Fruit fly (Drosophila melanogaster) whole organism, embryonic: ENCODE measurements around the gene CG46303.

ENCODE experiments used
- Abd-B ChIP-seq: fragments of 200-800 bp; sonication (Bioruptor generic); optimal IDR thresholded peaks from 2 replicates; lab custom pipeline; 2018; ENCODE audit warnings: missing biosample characterization, mild to moderate bottlenecking, missing genetic modification characterization, moderate library complexity
- Adf1 ChIP-seq: fragments of 200-800 bp; sonication (Bioruptor generic); IDR thresholded peaks from 2 replicates; pipeline ENCODE4 v1.3.6; 2022; ENCODE audit warnings: missing biosample characterization, missing genetic modification characterization
- Atf-2 ChIP-seq: fragments of 200-800 bp; sonication (Bioruptor generic); optimal IDR thresholded peaks from 2 replicates; lab custom pipeline; 2016; ENCODE audit warnings: missing biosample characterization, missing genetic modification characterization
- CG10147 ChIP-seq: fragments of 200-800 bp; sonication (Bioruptor generic); optimal IDR thresholded peaks from 2 replicates; lab custom pipeline; 2019; ENCODE audit warnings: missing biosample characterization, mild to moderate bottlenecking, missing genetic modification characterization, moderate library complexity
- CG11696 ChIP-seq: fragments of 200-800 bp; sonication (Bioruptor generic); IDR thresholded peaks from 2 replicates; pipeline ENCODE4 v1.3.6; 2022; ENCODE audit warnings: missing biosample characterization, missing genetic modification characterization
- CG12942 ChIP-seq: fragments of 200-800 bp; sonication (Bioruptor generic); optimal IDR thresholded peaks from 3 replicates; lab custom pipeline; 2016; ENCODE audit warnings: missing biosample characterization, missing genetic modification characterization
- CG13287 ChIP-seq: fragments of 200-800 bp; sonication (Bioruptor generic); IDR thresholded peaks from 2 replicates; pipeline ENCODE4 v1.3.6; 2022; ENCODE audit warnings: missing biosample characterization, missing genetic modification characterization; ENCODE audit not compliant: partially characterized antibody
- CG13775 ChIP-seq: fragments of 200-800 bp; sonication (Bioruptor generic); optimal IDR thresholded peaks from 3 replicates; lab custom pipeline; 2017; ENCODE audit warnings: missing biosample characterization, mild to moderate bottlenecking, missing genetic modification characterization
- CG14965 ChIP-seq: fragments of 200-800 bp; sonication (Bioruptor generic); optimal IDR thresholded peaks from 2 replicates; lab custom pipeline; 2016; ENCODE audit warnings: missing biosample characterization, missing genetic modification characterization, borderline replicate concordance
- CG1602 ChIP-seq: fragments of 200-800 bp; sonication (Bioruptor generic); optimal IDR thresholded peaks from 3 replicates; lab custom pipeline; 2016; ENCODE audit warnings: missing biosample characterization, missing genetic modification characterization
- CG17186 ChIP-seq: fragments of 200-800 bp; sonication (Bioruptor generic); optimal IDR thresholded peaks from 3 replicates; lab custom pipeline; 2017; ENCODE audit warnings: missing biosample characterization, missing genetic modification reagents, missing genetic modification characterization
- CG17912 ChIP-seq: fragments of 200-800 bp; sonication (Bioruptor generic); optimal IDR thresholded peaks from 2 replicates; lab custom pipeline; 2018; ENCODE audit warnings: missing biosample characterization, mild to moderate bottlenecking, missing genetic modification characterization
- CG1832 ChIP-seq: fragments of 200-800 bp; sonication (Bioruptor generic); optimal IDR thresholded peaks from 2 replicates; lab custom pipeline; 2017; ENCODE audit warnings: missing biosample characterization, mild to moderate bottlenecking, missing genetic modification characterization, inconsistent platforms
- CG2129 ChIP-seq: fragments of 200-800 bp; sonication (Bioruptor generic); IDR thresholded peaks from 2 replicates; pipeline ENCODE4 v1.3.6; 2022; ENCODE audit warnings: missing biosample characterization, missing genetic modification characterization; ENCODE audit not compliant: partially characterized antibody
- CG2889 ChIP-seq: fragments of 200-800 bp; sonication (Bioruptor generic); IDR thresholded peaks from 3 replicates; pipeline ENCODE4 v1.3.6; 2022; ENCODE audit warnings: missing biosample characterization, missing genetic modification characterization
- CG33557 ChIP-seq: fragments of 200-800 bp; sonication (Bioruptor generic); optimal IDR thresholded peaks from 2 replicates; lab custom pipeline; 2019; ENCODE audit warnings: missing biosample characterization, mild to moderate bottlenecking, missing genetic modification characterization, moderate library complexity
- CG34224 ChIP-seq: fragments of 200-800 bp; sonication (Bioruptor generic); IDR thresholded peaks from 3 replicates; pipeline ENCODE4 v1.3.6; 2022; ENCODE audit warnings: missing biosample characterization, missing genetic modification characterization; ENCODE audit not compliant: partially characterized antibody
- CG4328 ChIP-seq: fragments of 200-800 bp; sonication (Bioruptor generic); optimal IDR thresholded peaks from 3 replicates; lab custom pipeline; 2017; ENCODE audit warnings: missing biosample characterization, missing genetic modification reagents, missing genetic modification characterization
- CG5245 ChIP-seq: fragments of 200-800 bp; sonication (Bioruptor generic); optimal IDR thresholded peaks from 3 replicates; lab custom pipeline; 2016; ENCODE audit warnings: missing biosample characterization, missing genetic modification characterization
- CG7556 ChIP-seq: fragments of 200-800 bp; sonication (Bioruptor generic); optimal IDR thresholded peaks from 2 replicates; lab custom pipeline; 2017; ENCODE audit warnings: missing biosample characterization, mild to moderate bottlenecking, missing genetic modification characterization
- CG7987 ChIP-seq: fragments of 200-800 bp; sonication (Bioruptor generic); optimal IDR thresholded peaks from 2 replicates; lab custom pipeline; 2018; ENCODE audit warnings: missing biosample characterization, mild to moderate bottlenecking, missing genetic modification characterization, moderate library complexity
- CG9817 ChIP-seq: fragments of 200-800 bp; sonication (Bioruptor generic); optimal IDR thresholded peaks from 2 replicates; lab custom pipeline; 2018; ENCODE audit warnings: missing biosample characterization, mild to moderate bottlenecking, missing genetic modification characterization, moderate library complexity
- Doc2 ChIP-seq: fragments of 200-800 bp; sonication (Bioruptor generic); IDR thresholded peaks from 2 replicates; pipeline ENCODE4 v1.3.6; 2022; ENCODE audit warnings: missing biosample characterization, missing genetic modification characterization
- Elba2 ChIP-seq: fragments of 200-800 bp; sonication (Bioruptor generic); optimal IDR thresholded peaks from 3 replicates; lab custom pipeline; 2016; ENCODE audit warnings: missing biosample characterization, missing genetic modification characterization
- HLH4C ChIP-seq: fragments of 200-800 bp; sonication (Bioruptor generic); IDR thresholded peaks from 3 replicates; pipeline ENCODE4 v1.3.6; 2022; ENCODE audit warnings: missing biosample characterization, missing genetic modification characterization; ENCODE audit not compliant: partially characterized antibody
- Lhr ChIP-seq: fragments of 200-800 bp; sonication (Bioruptor generic); optimal IDR thresholded peaks from 3 replicates; lab custom pipeline; 2017; ENCODE audit warnings: mild to moderate bottlenecking, missing biosample characterization, missing genetic modification reagents, missing genetic modification characterization
- Mrtf ChIP-seq: fragments of 200-800 bp; sonication (Bioruptor generic); IDR thresholded peaks from 3 replicates; pipeline ENCODE4 v1.3.6; 2022; ENCODE audit warnings: missing biosample characterization, missing genetic modification characterization
- Optix ChIP-seq: fragments of 200-800 bp; sonication (Bioruptor generic); IDR thresholded peaks from 3 replicates; pipeline ENCODE4 v1.3.6; 2022; ENCODE audit warnings: missing biosample characterization, missing genetic modification characterization
- PHDP ChIP-seq: fragments of 200-800 bp; sonication (Bioruptor generic); optimal IDR thresholded peaks from 3 replicates; lab custom pipeline; 2018; ENCODE audit warnings: missing biosample characterization, mild to moderate bottlenecking, missing genetic modification characterization, moderate library complexity
- Side ChIP-seq: fragments of 200-800 bp; sonication (Bioruptor generic); optimal IDR thresholded peaks from 2 replicates; lab custom pipeline; 2016; ENCODE audit warnings: missing biosample characterization, missing genetic modification characterization
- Sox102F ChIP-seq: fragments of 200-800 bp; sonication (Bioruptor generic); optimal IDR thresholded peaks from 2 replicates; lab custom pipeline; 2018; ENCODE audit warnings: missing biosample characterization, mild to moderate bottlenecking, missing genetic modification characterization, moderate library complexity
- Usf ChIP-seq: fragments of 200-800 bp; sonication (Bioruptor generic); optimal IDR thresholded peaks from 2 replicates; lab custom pipeline; 2017; ENCODE audit warnings: missing genotype, missing biosample characterization, missing genetic modification characterization
- Xrp1 ChIP-seq: fragments of 200-800 bp; sonication (Bioruptor generic); IDR thresholded peaks from 2 replicates; pipeline ENCODE4 v1.3.6; 2022; ENCODE audit warnings: missing biosample characterization, missing genetic modification characterization
- ac ChIP-seq: fragments of 200-800 bp; sonication (Bioruptor generic); optimal IDR thresholded peaks from 3 replicates; lab custom pipeline; 2017; ENCODE audit warnings: missing biosample characterization, mild to moderate bottlenecking, missing genetic modification characterization
- ara ChIP-seq: fragments of 200-800 bp; sonication (Bioruptor generic); IDR thresholded peaks from 2 replicates; pipeline ENCODE4 v1.3.6; 2022; ENCODE audit warnings: missing biosample characterization, missing genetic modification characterization
- cad ChIP-seq: fragments of >200 bp; optimal IDR thresholded peaks from 2 replicates; lab custom pipeline; 2017; ENCODE audit warnings: missing biosample characterization, missing genetic modification characterization
- chn ChIP-seq: fragments of 200-800 bp; sonication (Bioruptor generic); optimal IDR thresholded peaks from 2 replicates; lab custom pipeline; 2016; ENCODE audit warnings: missing biosample characterization, missing genetic modification characterization
- dpn ChIP-seq, 2 experiments: fragments of 200-800 bp; sonication (Bioruptor generic); optimal IDR thresholded peaks; 3 replicates each; lab custom pipeline; 2016; ENCODE audit warnings: missing biosample characterization in 2 of 2, missing genetic modification characterization in 2 of 2
- emc ChIP-seq: fragments of 200-800 bp; sonication (Bioruptor generic); optimal IDR thresholded peaks from 2 replicates; lab custom pipeline; 2016; ENCODE audit warnings: missing biosample characterization, missing genetic modification characterization
- exex ChIP-seq: fragments of 200-800 bp; sonication (Bioruptor generic); optimal IDR thresholded peaks from 4 replicates; lab custom pipeline; 2018; ENCODE audit warnings: missing biosample characterization, mild to moderate bottlenecking, missing genetic modification characterization, moderate library complexity
- gcm2 ChIP-seq: fragments of 200-800 bp; sonication (Bioruptor generic); optimal IDR thresholded peaks from 2 replicates; lab custom pipeline; 2016; ENCODE audit warnings: missing biosample characterization, missing genetic modification characterization
- grau ChIP-seq: fragments of 200-800 bp; optimal IDR thresholded peaks from 3 replicates; lab custom pipeline; 2019; ENCODE audit warnings: missing biosample characterization, mild to moderate bottlenecking, missing genetic modification characterization, moderate library complexity
- odd ChIP-seq: fragments of 200-800 bp; sonication (Bioruptor generic); optimal IDR thresholded peaks from 2 replicates; lab custom pipeline; 2017; ENCODE audit warnings: missing biosample characterization, mild to moderate bottlenecking, missing genetic modification characterization
- pzg ChIP-seq: fragments of 200-800 bp; sonication (Bioruptor generic); optimal IDR thresholded peaks from 3 replicates; lab custom pipeline; 2018; ENCODE audit warnings: missing biosample characterization, mild to moderate bottlenecking, missing genetic modification characterization, moderate library complexity
- row ChIP-seq: fragments of 200-800 bp; sonication (Bioruptor generic); IDR thresholded peaks from 3 replicates; pipeline ENCODE4 v1.3.6; 2022; ENCODE audit warnings: missing biosample characterization, missing genetic modification characterization
- salm ChIP-seq: fragments of 200-800 bp; sonication (Bioruptor generic); optimal IDR thresholded peaks from 2 replicates; lab custom pipeline; 2018; ENCODE audit warnings: missing biosample characterization, mild to moderate bottlenecking, missing genetic modification characterization
- scrt ChIP-seq: fragments of 200-800 bp; sonication (Bioruptor generic); optimal IDR thresholded peaks from 2 replicates; lab custom pipeline; 2018; ENCODE audit warnings: missing biosample characterization, mild to moderate bottlenecking, missing genetic modification characterization, moderate library complexity
- tap ChIP-seq: fragments of 200-800 bp; optimal IDR thresholded peaks from 3 replicates; lab custom pipeline; 2019; ENCODE audit warnings: missing biosample characterization, mild to moderate bottlenecking, missing genetic modification characterization, moderate library complexity
- tin ChIP-seq: fragments of 200-800 bp; sonication (Bioruptor generic); optimal IDR thresholded peaks from 3 replicates; lab custom pipeline; 2016; ENCODE audit warnings: missing biosample characterization, missing genetic modification characterization
- tna ChIP-seq: fragments of 200-800 bp; sonication (Bioruptor generic); IDR thresholded peaks from 2 replicates; pipeline ENCODE4 v1.3.6; 2022; ENCODE audit warnings: missing biosample characterization, missing genetic modification characterization; ENCODE audit not compliant: partially characterized antibody
- trem ChIP-seq: fragments of 200-800 bp; optimal IDR thresholded peaks from 3 replicates; lab custom pipeline; 2019; ENCODE audit warnings: missing biosample characterization, mild to moderate bottlenecking, missing genetic modification characterization, moderate library complexity

Gene CG46303

dm6 chr3R:5824456-5824855 lies 2.7 kb downstream of the CG46303 start, which contains the start of the genes Sec20 and dgrn (continued):
- TF ChIP-seq ac (GFP tag; lab: Kevin White, UChicago) = no peak
- TF ChIP-seq scrt (GFP tag; lab: Kevin White, UChicago) = no peak
- no peak for TF ChIP-seq Usf (GFP tag; lab: Kevin White, UChicago)
- TF ChIP-seq dpn (GFP tag; optimal IDR thresholded peaks at IDR 0.05; lab: Kevin White, UChicago) = peak; percentile 64 to 79
- peak; percentile 54 for TF ChIP-seq CG7556 (GFP tag; lab: Kevin White, UChicago)
- peak; percentile 65 for TF ChIP-seq CG1602 (GFP tag; lab: Kevin White, UChicago)
- TF ChIP-seq CG33557 (GFP tag; lab: Kevin White, UChicago) = no peak
- TF ChIP-seq Mrtf (GFP tag; lab: Robert Waterston, UW) = 0 out of 3 replicates have a peak, but pooled peaks have one; percentile 23
- no peak for TF ChIP-seq emc (GFP tag; lab: Kevin White, UChicago)
- TF ChIP-seq Adf1 (GFP tag; lab: Robert Waterston, UW) = peak; percentile 45
- TF ChIP-seq HLH4C = peak; percentile 92
- TF ChIP-seq CG9817 = peak; percentile 66
- TF ChIP-seq chn (GFP tag; lab: Kevin White, UChicago) = peak; percentile 50
- TF ChIP-seq Elba2 (GFP tag; lab: Kevin White, UChicago) = no peak
- no peak for TF ChIP-seq gcm2
- TF ChIP-seq exex (tag; lab: Kevin White, UChicago) = peak; percentile 56
- TF ChIP-seq CG10147 = peak; percentile 44
- TF ChIP-seq Side = no peak
- TF ChIP-seq Atf-2 (GFP tag; lab: Kevin White, UChicago) = no peak
- TF ChIP-seq grau (tag; lab: Kevin White, UChicago) = peak; percentile 74
- TF ChIP-seq Xrp1 (GFP tag; lab: Robert Waterston, UW) = peak; percentile 73
- TF ChIP-seq CG13775 (GFP tag; lab: Kevin White, UChicago) = peak; percentile 77
- peak; percentile 84 for TF ChIP-seq CG2129 (GFP tag; lab: Robert Waterston, UW)
- no peak for TF ChIP-seq cad (GFP tag; lab: Kevin White, UChicago)
- no peak for TF ChIP-seq CG11696 (GFP tag; lab: Robert Waterston, UW)
- peak; percentile 60 for TF ChIP-seq Abd-B
- no peak for TF ChIP-seq CG2889 (GFP tag; lab: Robert Waterston, UW)
- peak; percentile 95 for TF ChIP-seq trem
- peak; percentile 87 for TF ChIP-seq tna (GFP tag; lab: Robert Waterston, UW)
- TF ChIP-seq CG4328 = peak; percentile 46
- TF ChIP-seq row (GFP tag; lab: Robert Waterston, UW) = peak; percentile 89
- TF ChIP-seq CG1832 (GFP tag; lab: Kevin White, UChicago) = no peak
- peak; percentile 95 for TF ChIP-seq CG13287
- peak; percentile 77 for TF ChIP-seq PHDP (tag; lab: Kevin White, UChicago)
- no peak for TF ChIP-seq odd (GFP tag; lab: Kevin White, UChicago)
- no peak for TF ChIP-seq ara (GFP tag; lab: Robert Waterston, UW)
- no peak for TF ChIP-seq Optix (GFP tag; lab: Robert Waterston, UW)
- TF ChIP-seq CG7987 (GFP tag; lab: Kevin White, UChicago) = no peak
- TF ChIP-seq Lhr (GFP tag; lab: Kevin White, UChicago) = peak; percentile 50
- TF ChIP-seq tap (tag; lab: Kevin White, UChicago) = no peak
- no peak for TF ChIP-seq CG17912 (GFP tag; lab: Kevin White, UChicago)
- no peak for TF ChIP-seq CG14965 (GFP tag; lab: Kevin White, UChicago)
- peak; percentile 68 for TF ChIP-seq Sox102F (GFP tag; lab: Kevin White, UChicago)
- TF ChIP-seq CG34224 (GFP tag; lab: Robert Waterston, UW) = peak; percentile 90
- TF ChIP-seq Doc2 (GFP tag; lab: Robert Waterston, UW) = no peak
- TF ChIP-seq salm (tag; lab: Kevin White, UChicago) = no peak
- TF ChIP-seq CG17186 (GFP tag; lab: Kevin White, UChicago) = peak; percentile 28
- peak; percentile 27 for TF ChIP-seq CG5245 (GFP tag; lab: Kevin White, UChicago)
- peak; percentile 65 for TF ChIP-seq tin (GFP tag; lab: Kevin White, UChicago)
- TF ChIP-seq CG12942 (GFP tag; lab: Kevin White, UChicago) = peak; percentile 59
- peak; percentile 77 for TF ChIP-seq pzg
